Worm (Caenorhabditis elegans) whole organism, late embryonic: ENCODE data around the gene nduf-9.

Source experiments
- ceh-14 ChIP-seq: sonication (generic microtip); optimal IDR thresholded peaks from 2 replicates; lab custom pipeline; 2016; ENCODE audit warnings: missing genotype, missing genetic modification characterization, missing compliant biosample characterization
- dmd-4 ChIP-seq: sonication (generic microtip); optimal IDR thresholded peaks from 2 replicates; lab custom pipeline; 2016; ENCODE audit warnings: borderline replicate concordance, missing genetic modification characterization, missing compliant biosample characterization
- elt-2 ChIP-seq: sonication (generic microtip); optimal IDR thresholded peaks from 2 replicates; lab custom pipeline; 2016; ENCODE audit warnings: missing genetic modification reagents, missing genetic modification characterization, missing compliant biosample characterization
- hlh-13 ChIP-seq: fragments of 200-800 bp; sonication (Bioruptor generic); optimal IDR thresholded peaks from 2 replicates; lab custom pipeline; 2018; ENCODE audit warnings: mild to moderate bottlenecking, missing genetic modification characterization, missing compliant biosample characterization
- nfya-1 ChIP-seq: sonication (generic microtip); optimal IDR thresholded peaks from 2 replicates; lab custom pipeline; 2017; ENCODE audit warnings: missing genetic modification characterization, mild to moderate bottlenecking, missing compliant biosample characterization, antibody characterized with exemption, moderate library complexity
- pag-3 ChIP-seq: sonication (generic microtip); optimal IDR thresholded peaks from 2 replicates; lab custom pipeline; 2016; ENCODE audit warnings: missing compliant biosample characterization, missing genetic modification characterization, borderline replicate concordance
- pha-4 ChIP-seq: fragments of 150-350 bp; optimal IDR thresholded peaks from 2 replicates; lab custom pipeline; 2018; ENCODE audit warnings: missing biosample characterization, missing genetic modification reagents, missing genetic modification characterization
- pros-1 ChIP-seq: fragments of 150-350 bp; optimal IDR thresholded peaks from 2 replicates; lab custom pipeline; 2014; ENCODE audit warnings: missing biosample characterization, missing genetic modification reagents, missing genetic modification characterization
- rnt-1 ChIP-seq: sonication (generic microtip); optimal IDR thresholded peaks from 2 replicates; lab custom pipeline; 2016; ENCODE audit warnings: missing genetic modification characterization, missing compliant biosample characterization
- sdc-2 ChIP-seq: sonication (generic microtip); optimal IDR thresholded peaks from 2 replicates; lab custom pipeline; 2016; ENCODE audit warnings: missing genotype, missing genetic modification characterization, missing compliant biosample characterization
- tbx-2 ChIP-seq: sonication (generic microtip); optimal IDR thresholded peaks from 2 replicates; lab custom pipeline; 2016; ENCODE audit warnings: missing genetic modification characterization, missing compliant biosample characterization

- TF ChIP-seq hlh-13 = no peak
- no peak for TF ChIP-seq nfya-1
- no peak for TF ChIP-seq pha-4 (tag; lab: Kevin White, UChicago)
- TF ChIP-seq ceh-14 (tag; lab: Kevin White, UChicago) = no peak
- TF ChIP-seq pros-1 (tag; lab: Kevin White, UChicago) = no peak
- TF ChIP-seq dmd-4 (tag; lab: Kevin White, UChicago) = no peak
- no peak for TF ChIP-seq pag-3 (tag; lab: Kevin White, UChicago)
- no peak for TF ChIP-seq tbx-2 (tag; lab: Kevin White, UChicago)
- TF ChIP-seq rnt-1 (tag; lab: Kevin White, UChicago) = no peak
- no peak for TF ChIP-seq sdc-2
- no peak for TF ChIP-seq elt-2 (tag; lab: Kevin White, UChicago)
These were observed 15.3 kb upstream of the nduf-9 start for ce11 chrIII:3263696-3264095.
